Fruit fly (Drosophila melanogaster) whole organism, embryonic: ENCODE measurements around the gene Zaf1.

Source experiments
- CG10209 ChIP-seq: fragments of 200-800 bp; sonication (Bioruptor generic); optimal IDR thresholded peaks from 3 replicates; lab custom pipeline; 2017; ENCODE audit warnings: missing biosample characterization, mild to moderate bottlenecking, missing genetic modification characterization, missing genetic modification reagents
- CG11723 ChIP-seq: fragments of 200-800 bp; sonication (Bioruptor generic); optimal IDR thresholded peaks from 2 replicates; lab custom pipeline; 2017; ENCODE audit warnings: missing biosample characterization, mild to moderate bottlenecking, missing genetic modification characterization
- CG15514 ChIP-seq: fragments of 200-800 bp; sonication (Bioruptor generic); optimal IDR thresholded peaks from 3 replicates; lab custom pipeline; 2017; ENCODE audit warnings: missing biosample characterization, missing genetic modification characterization, mild to moderate bottlenecking, moderate library complexity, missing genetic modification reagents
- CG1603 ChIP-seq: fragments of 200-800 bp; sonication (Bioruptor generic); optimal IDR thresholded peaks from 2 replicates; lab custom pipeline; 2019; ENCODE audit warnings: missing biosample characterization, mild to moderate bottlenecking, missing genetic modification characterization, moderate library complexity
- CG1647 ChIP-seq: fragments of 200-800 bp; sonication (Bioruptor generic); optimal IDR thresholded peaks from 3 replicates; lab custom pipeline; 2016; ENCODE audit warnings: missing biosample characterization, missing genetic modification characterization
- CG17328 ChIP-seq: fragments of 200-800 bp; sonication (Bioruptor generic); IDR thresholded peaks from 2 replicates; pipeline ENCODE4 v1.3.6; 2022; ENCODE audit warnings: missing biosample characterization, missing genetic modification characterization
- CG2199 ChIP-seq: fragments of 200-800 bp; sonication (Bioruptor generic); IDR thresholded peaks from 3 replicates; pipeline ENCODE4 v1.3.6; 2022; ENCODE audit warnings: missing biosample characterization, missing genetic modification characterization
- CG2889 ChIP-seq: fragments of 200-800 bp; sonication (Bioruptor generic); IDR thresholded peaks from 3 replicates; pipeline ENCODE4 v1.3.6; 2022; ENCODE audit warnings: missing biosample characterization, missing genetic modification characterization
- CG30431 ChIP-seq: fragments of 200-800 bp; sonication (Bioruptor generic); optimal IDR thresholded peaks from 2 replicates; lab custom pipeline; 2017; ENCODE audit warnings: missing biosample characterization, missing genetic modification characterization
- CG31365 ChIP-seq: fragments of 200-800 bp; sonication (Bioruptor generic); optimal IDR thresholded peaks from 2 replicates; lab custom pipeline; 2018; ENCODE audit warnings: missing biosample characterization, mild to moderate bottlenecking, missing genetic modification characterization
- CG31441 ChIP-seq: fragments of 200-800 bp; sonication (Bioruptor generic); IDR thresholded peaks from 2 replicates; pipeline ENCODE4 v1.3.6; 2022; ENCODE audit warnings: missing biosample characterization, missing genetic modification characterization
- CG33213 ChIP-seq: fragments of 200-800 bp; sonication (Bioruptor generic); optimal IDR thresholded peaks from 3 replicates; lab custom pipeline; 2016; ENCODE audit warnings: missing biosample characterization, missing genetic modification characterization
- CG5953 ChIP-seq: fragments of 200-800 bp; sonication (Bioruptor generic); IDR thresholded peaks from 2 replicates; pipeline ENCODE4 v1.3.6; 2022; ENCODE audit warnings: missing biosample characterization, missing genetic modification characterization
- CG6254 ChIP-seq: fragments of 200-800 bp; sonication (Bioruptor generic); optimal IDR thresholded peaks from 3 replicates; lab custom pipeline; 2017; ENCODE audit warnings: mild to moderate bottlenecking, missing biosample characterization, missing genetic modification reagents, missing genetic modification characterization
- CG6813 ChIP-seq: fragments of 200-800 bp; sonication (Bioruptor generic); optimal IDR thresholded peaks from 2 replicates; lab custom pipeline; 2017; ENCODE audit warnings: missing biosample characterization, missing genetic modification characterization, mild to moderate bottlenecking, moderate library complexity, missing genetic modification reagents
- CG7372 ChIP-seq: fragments of 200-800 bp; sonication (Bioruptor generic); IDR thresholded peaks from 2 replicates; pipeline ENCODE4 v1.3.6; 2022; ENCODE audit warnings: missing biosample characterization, missing genetic modification characterization
- CG8944 ChIP-seq: fragments of 200-800 bp; sonication (Bioruptor generic); optimal IDR thresholded peaks from 3 replicates; lab custom pipeline; 2016; ENCODE audit warnings: missing biosample characterization, missing genetic modification characterization
- CoRest ChIP-seq: fragments of 200-800 bp; sonication (Bioruptor generic); optimal IDR thresholded peaks from 3 replicates; lab custom pipeline; 2018; ENCODE audit warnings: missing biosample characterization, mild to moderate bottlenecking, missing genetic modification characterization, moderate library complexity
- CrebB ChIP-seq: fragments of 200-800 bp; sonication (Bioruptor generic); optimal IDR thresholded peaks from 3 replicates; lab custom pipeline; 2018; ENCODE audit warnings: missing biosample characterization, mild to moderate bottlenecking, missing genetic modification characterization
- D19B ChIP-seq: fragments of 200-800 bp; sonication (Bioruptor generic); optimal IDR thresholded peaks from 2 replicates; lab custom pipeline; 2017; ENCODE audit warnings: missing biosample characterization, mild to moderate bottlenecking, missing genetic modification characterization
- Doc2 ChIP-seq: fragments of 200-800 bp; sonication (Bioruptor generic); IDR thresholded peaks from 2 replicates; pipeline ENCODE4 v1.3.6; 2022; ENCODE audit warnings: missing biosample characterization, missing genetic modification characterization
- Ets65A ChIP-seq: fragments of 200-800 bp; sonication (Bioruptor generic); peaks from one replicate; lab custom pipeline; 2016; ENCODE audit warnings: missing biosample characterization, missing genetic modification characterization
- Fer1 ChIP-seq: fragments of 200-800 bp; sonication (Bioruptor generic); optimal IDR thresholded peaks from 2 replicates; lab custom pipeline; 2017; ENCODE audit warnings: missing biosample characterization, mild to moderate bottlenecking, missing genetic modification characterization
- HLH54F ChIP-seq: fragments of 200-800 bp; sonication (Bioruptor generic); optimal IDR thresholded peaks from 3 replicates; lab custom pipeline; 2016; ENCODE audit warnings: missing biosample characterization, missing genetic modification characterization
- Hr78 ChIP-seq, 2 experiments: fragments of 200-800 bp in 1 of 2; fragments of >200 bp in 1 of 2; sonication (Bioruptor generic) in 1 of 2; optimal IDR thresholded peaks; 2 replicates each; lab custom pipeline; 2017 to 2019; ENCODE audit warnings: missing biosample characterization in 2 of 2, missing genetic modification characterization in 2 of 2, mild to moderate bottlenecking in 1 of 2, moderate library complexity in 1 of 2
- Jarid2 ChIP-seq: fragments of 200-800 bp; sonication (Bioruptor generic); optimal IDR thresholded peaks from 3 replicates; lab custom pipeline; 2017; ENCODE audit warnings: mild to moderate bottlenecking, missing biosample characterization, missing genetic modification reagents, missing genetic modification characterization
- Nf-YB ChIP-seq: fragments of 200-800 bp; sonication (Bioruptor generic); optimal IDR thresholded peaks from 3 replicates; lab custom pipeline; 2019; ENCODE audit warnings: missing biosample characterization, mild to moderate bottlenecking, missing genetic modification characterization, moderate library complexity
- Nf-YC ChIP-seq: fragments of 200-800 bp; optimal IDR thresholded peaks from 3 replicates; lab custom pipeline; 2019; ENCODE audit warnings: missing biosample characterization, mild to moderate bottlenecking, missing genetic modification characterization, moderate library complexity
- Optix ChIP-seq: fragments of 200-800 bp; sonication (Bioruptor generic); IDR thresholded peaks from 3 replicates; pipeline ENCODE4 v1.3.6; 2022; ENCODE audit warnings: missing biosample characterization, missing genetic modification characterization
- TFAM ChIP-seq: fragments of 200-800 bp; sonication (Bioruptor generic); optimal IDR thresholded peaks from 2 replicates; lab custom pipeline; 2017; ENCODE audit warnings: missing biosample characterization, missing genetic modification characterization, inconsistent platforms
- Tbp ChIP-seq: fragments of >200 bp; optimal IDR thresholded peaks from 2 replicates; lab custom pipeline; 2018; ENCODE audit warnings: missing biosample characterization, missing genetic modification characterization
- Trl ChIP-seq, 3 experiments: fragments of >200 bp in 2 of 3; fragments of 200-800 bp in 1 of 3; sonication (Bioruptor generic) in 1 of 3; optimal IDR thresholded peaks; 2 replicates in 1 of 3; 3 replicates in 2 of 3; lab custom pipeline; 2016 to 2017; ENCODE audit warnings: missing biosample characterization in 1 of 3, missing genetic modification characterization in 1 of 3
- crol ChIP-seq: fragments of 200-800 bp; sonication (Bioruptor generic); IDR thresholded peaks from 2 replicates; pipeline ENCODE4 v1.3.6; 2022; ENCODE audit warnings: missing biosample characterization, missing genetic modification characterization
- dimm ChIP-seq: fragments of 200-800 bp; sonication (Bioruptor generic); IDR thresholded peaks from 2 replicates; pipeline ENCODE4 v1.3.6; 2022; ENCODE audit warnings: missing biosample characterization, missing genetic modification characterization
- dysf ChIP-seq: fragments of 200-800 bp; sonication (Bioruptor generic); IDR thresholded peaks from 3 replicates; pipeline ENCODE4 v1.3.6; 2022; ENCODE audit warnings: missing biosample characterization, missing genetic modification characterization
- fd64A ChIP-seq: fragments of 200-800 bp; sonication (Bioruptor generic); optimal IDR thresholded peaks from 3 replicates; lab custom pipeline; 2018; ENCODE audit warnings: missing biosample characterization, mild to moderate bottlenecking, missing genetic modification characterization
- grn ChIP-seq: fragments of 200-800 bp; sonication (Bioruptor generic); optimal IDR thresholded peaks from 3 replicates; lab custom pipeline; 2017; ENCODE audit warnings: missing biosample characterization, missing genetic modification characterization
- ham ChIP-seq: fragments of 200-800 bp; sonication (Bioruptor generic); IDR thresholded peaks from 2 replicates; pipeline ENCODE4 v1.3.6; 2022; ENCODE audit warnings: missing biosample characterization, missing genetic modification characterization
- hbn ChIP-seq: fragments of 200-800 bp; sonication (Bioruptor generic); IDR thresholded peaks from 2 replicates; pipeline ENCODE4 v1.3.6; 2022; ENCODE audit warnings: missing biosample characterization, missing genetic modification characterization; ENCODE audit not compliant: partially characterized antibody
- lbe ChIP-seq: fragments of 200-800 bp; sonication (Bioruptor generic); optimal IDR thresholded peaks from 2 replicates; lab custom pipeline; 2016; ENCODE audit warnings: missing biosample characterization, mild to moderate bottlenecking, missing genetic modification characterization
- nerfin-1 ChIP-seq: fragments of 200-800 bp; sonication (Bioruptor generic); optimal IDR thresholded peaks from 3 replicates; lab custom pipeline; 2019; ENCODE audit warnings: missing biosample characterization, mild to moderate bottlenecking, missing genetic modification characterization, moderate library complexity
- peb ChIP-seq: fragments of 200-800 bp; sonication (Bioruptor generic); IDR thresholded peaks from 2 replicates; pipeline ENCODE4 v1.3.6; 2022; ENCODE audit warnings: missing biosample characterization, missing genetic modification characterization
- pita ChIP-seq: fragments of 200-800 bp; sonication (Bioruptor generic); optimal IDR thresholded peaks from 2 replicates; lab custom pipeline; 2017; ENCODE audit warnings: missing biosample characterization, mild to moderate bottlenecking, missing genetic modification characterization
- ranshi ChIP-seq: fragments of 200-800 bp; sonication (Bioruptor generic); IDR thresholded peaks from 2 replicates; pipeline ENCODE4 v1.3.6; 2022; ENCODE audit warnings: missing biosample characterization, missing genetic modification characterization
- sens-2 ChIP-seq: fragments of 200-800 bp; sonication (Bioruptor generic); IDR thresholded peaks from 2 replicates; pipeline ENCODE4 v1.3.6; 2022; ENCODE audit warnings: missing biosample characterization, missing genetic modification characterization
- slbo ChIP-seq: fragments of 200-800 bp; sonication (Bioruptor generic); IDR thresholded peaks from 2 replicates; pipeline ENCODE4 v1.3.6; 2022; ENCODE audit warnings: missing biosample characterization, missing genetic modification characterization
- tio ChIP-seq: fragments of 200-800 bp; sonication (Bioruptor generic); optimal IDR thresholded peaks from 2 replicates; lab custom pipeline; 2017; ENCODE audit warnings: missing biosample characterization, missing genetic modification characterization, inconsistent platforms
- wdn ChIP-seq: fragments of 200-800 bp; sonication (Bioruptor generic); IDR thresholded peaks from 2 replicates; pipeline ENCODE4 v1.3.6; 2022; ENCODE audit warnings: missing biosample characterization, missing genetic modification characterization
- z ChIP-seq: fragments of 200-800 bp; sonication (Bioruptor generic); IDR thresholded peaks from 3 replicates; pipeline ENCODE4 v1.3.6; 2022; ENCODE audit warnings: missing biosample characterization, missing genetic modification characterization

Zaf1 gene

DNA sequence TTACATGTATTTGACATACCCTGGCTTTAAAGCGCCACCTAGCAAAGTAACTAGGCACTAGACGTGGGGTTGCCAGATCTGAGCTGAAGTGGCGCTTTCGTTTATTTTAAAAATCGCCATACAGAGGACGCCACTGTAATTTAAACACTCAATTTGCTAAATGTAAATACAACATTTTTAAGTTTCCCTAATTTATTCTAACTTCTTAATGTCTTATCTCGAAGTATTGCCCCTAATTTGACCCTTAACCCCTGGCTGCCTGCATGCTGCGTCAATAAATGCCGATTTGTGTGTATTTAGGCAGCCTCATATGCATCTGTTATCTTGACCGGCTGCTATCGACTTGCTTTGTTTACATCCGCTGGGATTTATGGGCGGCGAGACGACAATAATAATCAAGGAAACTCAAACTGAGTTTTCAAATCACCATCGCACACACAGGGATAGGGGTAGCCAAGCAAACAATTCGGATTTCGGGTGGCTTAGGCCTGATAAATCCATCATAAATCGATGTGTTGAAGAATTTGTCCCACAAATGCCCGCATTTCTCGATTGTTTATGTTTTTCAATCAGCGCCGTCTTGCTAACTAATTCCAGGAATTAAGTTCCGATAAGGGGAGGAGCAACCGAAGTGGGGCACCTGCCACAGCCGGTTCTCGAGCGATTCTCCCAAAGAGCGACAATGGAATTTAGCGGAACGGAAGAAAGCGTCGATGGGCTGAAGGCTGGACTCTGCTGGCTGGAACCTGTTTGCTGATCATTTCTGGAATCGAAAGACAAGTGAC lies 12.0 kb downstream of the Zaf1 start (continued):
- no peak for TF ChIP-seq Trl (optimal IDR thresholded peaks at IDR 0.05; lab: Kevin White, UChicago)
- TF ChIP-seq Trl (GFP tag; optimal IDR thresholded peaks at IDR 0.05; lab: Kevin White, UChicago) = peak; percentile 39
- peak; percentile 54 for TF ChIP-seq pita
- TF ChIP-seq wdn (GFP tag; lab: Robert Waterston, UW) = no peak
- no peak for TF ChIP-seq TFAM
- TF ChIP-seq CG31441 (GFP tag; lab: Robert Waterston, UW) = peak; percentile 44; the same call in 1 of the 2 replicates
- TF ChIP-seq Optix (GFP tag; lab: Robert Waterston, UW) = 0 out of 3 replicates have a peak, but pooled peaks have one; percentile 36
- TF ChIP-seq CrebB (tag; lab: Kevin White, UChicago) = no peak
- TF ChIP-seq CG7372 (GFP tag; lab: Robert Waterston, UW) = peak; percentile 55; the same call in 1 of the 2 replicates
- TF ChIP-seq hbn (GFP tag; lab: Robert Waterston, UW) = no peak
- peak; percentile 84 for TF ChIP-seq CG33213 (GFP tag; lab: Kevin White, UChicago)
- no peak for TF ChIP-seq Doc2
- peak; percentile 28 for TF ChIP-seq CG10209
- peak; percentile 78 for TF ChIP-seq dysf (GFP tag; lab: Robert Waterston, UW)
- TF ChIP-seq CG1603 (tag; lab: Kevin White, UChicago) = peak; percentile 48
- no peak for TF ChIP-seq CG31365 (tag; lab: Kevin White, UChicago)
- TF ChIP-seq CG5953 (GFP tag; lab: Robert Waterston, UW) = no peak
- TF ChIP-seq Ets65A = peak; percentile 98
- TF ChIP-seq CG15514 (GFP tag; lab: Kevin White, UChicago) = peak; percentile 27
- TF ChIP-seq tio (GFP tag; lab: Kevin White, UChicago) = peak; percentile 45
- peak in 1 of 2 experiments; percentile 98 for TF ChIP-seq Hr78 (GFP tag; optimal IDR thresholded peaks at IDR 0.05; lab: Kevin White, UChicago)
- TF ChIP-seq Tbp (GFP tag; lab: Kevin White, UChicago) = no peak
- no peak for TF ChIP-seq Nf-YB
- no peak for TF ChIP-seq peb (GFP tag; lab: Robert Waterston, UW)
- peak; percentile 72 for TF ChIP-seq CG8944 (GFP tag; lab: Kevin White, UChicago)
- TF ChIP-seq dimm (GFP tag; lab: Robert Waterston, UW) = no peak
- TF ChIP-seq D19B (GFP tag; lab: Kevin White, UChicago) = no peak
- peak; percentile 86; the same call in 2 of the 3 replicates for TF ChIP-seq CG2199 (GFP tag; lab: Robert Waterston, UW)
- no peak for TF ChIP-seq CG6254 (GFP tag; lab: Kevin White, UChicago)
- TF ChIP-seq ranshi (GFP tag; lab: Robert Waterston, UW) = peak; percentile 34; the same call in 1 of the 2 replicates
- TF ChIP-seq z (GFP tag; lab: Robert Waterston, UW) = no peak
- no peak for TF ChIP-seq CG11723 (GFP tag; lab: Kevin White, UChicago)
- peak; percentile 69 for TF ChIP-seq CG1647
- peak; percentile 21 for TF ChIP-seq sens-2 (GFP tag; lab: Robert Waterston, UW)
- peak; percentile 45 for TF ChIP-seq CG30431
- TF ChIP-seq slbo (GFP tag; lab: Robert Waterston, UW) = peak; percentile 90
- peak; percentile 34 for TF ChIP-seq CG6813 (GFP tag; lab: Kevin White, UChicago)
- TF ChIP-seq CoRest (tag; lab: Kevin White, UChicago) = peak; percentile 72
- peak; percentile 23 for TF ChIP-seq Jarid2 (GFP tag; lab: Kevin White, UChicago)
- no peak for TF ChIP-seq lbe (GFP tag; lab: Kevin White, UChicago)
- TF ChIP-seq HLH54F = peak; percentile 42
- TF ChIP-seq fd64A (GFP tag; lab: Kevin White, UChicago) = no peak
- TF ChIP-seq Nf-YC (tag; lab: Kevin White, UChicago) = peak; percentile 48
- TF ChIP-seq Fer1 (GFP tag; lab: Kevin White, UChicago) = peak; percentile 43
- TF ChIP-seq grn = peak; percentile 20
- no peak for TF ChIP-seq ham (GFP tag; lab: Robert Waterston, UW)
- TF ChIP-seq CG17328 (GFP tag; lab: Robert Waterston, UW) = peak; percentile 56; the same call in 1 of the 2 replicates
- no peak for TF ChIP-seq nerfin-1 (tag; lab: Kevin White, UChicago)
- TF ChIP-seq crol = no peak; the same call in 1 of the 2 replicates
- TF ChIP-seq CG2889 (GFP tag; lab: Robert Waterston, UW) = no peak
